Worm (Caenorhabditis elegans) whole organism, L4 larva: ENCODE measurements around the gene cyp-14A3.

Experiments
- F49E8.2 ChIP-seq: sonication (generic microtip); optimal IDR thresholded peaks from 2 replicates; lab custom pipeline; 2016; ENCODE audit warnings: missing compliant biosample characterization, mild to moderate bottlenecking, missing genetic modification characterization, borderline replicate concordance
- Y105C5A.15 ChIP-seq: fragments of 200-800 bp; sonication (Bioruptor generic); IDR thresholded peaks from 2 replicates; pipeline ENCODE4 v1.3.6; 2022; ENCODE audit warnings: missing genetic modification characterization, missing compliant biosample characterization
- Y48G9A.11 ChIP-seq: fragments of 200-800 bp; sonication (Bioruptor generic); IDR thresholded peaks from 2 replicates; pipeline ENCODE4 v1.3.6; 2022; ENCODE audit warnings: missing genetic modification reagents, missing genetic modification characterization, missing compliant biosample characterization
- Y5F2A.4 ChIP-seq: fragments of 200-800 bp; sonication (Bioruptor generic); optimal IDR thresholded peaks from 2 replicates; lab custom pipeline; 2018; ENCODE audit warnings: mild to moderate bottlenecking, missing genetic modification characterization, missing compliant biosample characterization
- Y75B8A.6 ChIP-seq: fragments of 200-800 bp; sonication (Bioruptor generic); IDR thresholded peaks from 2 replicates; pipeline ENCODE4 v1.3.6; 2022; ENCODE audit warnings: missing genetic modification reagents, missing genetic modification characterization, missing compliant biosample characterization
- ZK546.5 ChIP-seq, 2 experiments: sonication (generic microtip); optimal IDR thresholded peaks; 2 replicates each; lab custom pipeline; 2017; ENCODE audit warnings: missing biosample characterization in 2 of 2, missing genetic modification characterization in 2 of 2
- aha-1 ChIP-seq: fragments of 150-350 bp; peaks from one replicate; lab custom pipeline; 2014; ENCODE audit warnings: missing biosample characterization, missing genetic modification characterization
- ceh-28 ChIP-seq: fragments of 150-350 bp; optimal IDR thresholded peaks from 2 replicates; lab custom pipeline; 2014; ENCODE audit warnings: missing biosample characterization, missing genetic modification reagents, missing genetic modification characterization
- ceh-32 ChIP-seq: sonication (generic microtip); optimal IDR thresholded peaks from 2 replicates; lab custom pipeline; 2016; ENCODE audit warnings: mild to moderate bottlenecking, missing genetic modification characterization, missing compliant biosample characterization; ENCODE audit not compliant: poor library complexity
- ceh-44 ChIP-seq: fragments of 200-800 bp; sonication (Bioruptor generic); IDR thresholded peaks from 2 replicates; pipeline ENCODE4 v1.3.6; 2022; ENCODE audit warnings: missing genetic modification reagents, missing genetic modification characterization, missing compliant biosample characterization
- ceh-82 ChIP-seq: sonication (generic microtip); optimal IDR thresholded peaks from 2 replicates; lab custom pipeline; 2017; ENCODE audit warnings: missing biosample characterization, missing genetic modification characterization
- cey-2 ChIP-seq: sonication (generic microtip); optimal IDR thresholded peaks from 3 replicates; lab custom pipeline; 2017; ENCODE audit warnings: missing genetic modification characterization, mild to moderate bottlenecking, missing compliant biosample characterization, antibody characterized with exemption, borderline replicate concordance; ENCODE audit not compliant: insufficient read depth
- daf-19 ChIP-seq: fragments of 200-800 bp; sonication (Bioruptor generic); conservative IDR thresholded peaks from 2 replicates; pipeline ENCODE4 v1.3.6; 2022; ENCODE audit warnings: missing genetic modification characterization, missing compliant biosample characterization
- dmd-6 ChIP-seq: fragments of 200-800 bp; sonication (Bioruptor generic); IDR thresholded peaks from 2 replicates; pipeline ENCODE4 v1.3.6; 2022; ENCODE audit warnings: missing genetic modification reagents, missing genetic modification characterization, missing compliant biosample characterization
- duxl-1 ChIP-seq: sonication (generic microtip); optimal IDR thresholded peaks from 2 replicates; lab custom pipeline; 2016; ENCODE audit warnings: mild to moderate bottlenecking, missing genetic modification characterization, moderate library complexity, missing compliant biosample characterization; ENCODE audit not compliant: poor library complexity
- dve-1 ChIP-seq: sonication (generic microtip); optimal IDR thresholded peaks from 2 replicates; lab custom pipeline; 2017; ENCODE audit warnings: antibody characterized with exemption, mild to moderate bottlenecking, missing genetic modification characterization, missing compliant biosample characterization; ENCODE audit not compliant: insufficient read depth
- egl-27 ChIP-seq: sonication (generic microtip); optimal IDR thresholded peaks from 3 replicates; lab custom pipeline; 2017; ENCODE audit warnings: missing biosample characterization, missing genetic modification reagents, missing genetic modification characterization
- egl-43 ChIP-seq: fragments of 200-800 bp; sonication (Bioruptor generic); IDR thresholded peaks from 2 replicates; pipeline ENCODE4 v1.3.6; 2022; ENCODE audit warnings: missing genetic modification reagents, missing genetic modification characterization, missing compliant biosample characterization
- fkh-10 ChIP-seq: fragments of 150-350 bp; optimal IDR thresholded peaks from 2 replicates; lab custom pipeline; 2014; ENCODE audit warnings: missing biosample characterization, missing genetic modification reagents, missing genetic modification characterization
- gei-8 ChIP-seq: fragments of 200-800 bp; sonication (Bioruptor generic); optimal IDR thresholded peaks from 2 replicates; lab custom pipeline; 2018; ENCODE audit warnings: mild to moderate bottlenecking, missing genetic modification characterization, missing compliant biosample characterization
- hmg-1.1 ChIP-seq: fragments of 200-800 bp; sonication (Bioruptor generic); IDR thresholded peaks from 2 replicates; pipeline ENCODE4 v1.3.6; 2022; ENCODE audit warnings: missing genetic modification reagents, missing genetic modification characterization, missing compliant biosample characterization
- jun-1 ChIP-seq: fragments of 150-350 bp; optimal IDR thresholded peaks from 2 replicates; lab custom pipeline; 2014; ENCODE audit warnings: missing biosample characterization, missing genetic modification reagents, missing genetic modification characterization
- lim-7 ChIP-seq: fragments of 200-800 bp; sonication (Bioruptor generic); IDR thresholded peaks from 2 replicates; pipeline ENCODE4 v1.3.6; 2022; ENCODE audit warnings: missing genetic modification characterization, missing compliant biosample characterization
- lin-1 ChIP-seq: fragments of 200-800 bp; sonication (Bioruptor generic); IDR thresholded peaks from 2 replicates; pipeline ENCODE4 v1.3.6; 2022; ENCODE audit warnings: missing genetic modification reagents, missing genetic modification characterization, missing compliant biosample characterization
- lin-13 ChIP-seq: fragments of 150-350 bp; optimal IDR thresholded peaks from 2 replicates; lab custom pipeline; 2014; ENCODE audit warnings: missing biosample characterization, missing genetic modification reagents, missing genetic modification characterization
- lin-29 ChIP-seq: fragments of 200-800 bp; sonication (Bioruptor generic); IDR thresholded peaks from 2 replicates; pipeline ENCODE4 v1.3.6; 2022; ENCODE audit warnings: missing genetic modification reagents, missing genetic modification characterization, missing compliant biosample characterization
- lin-39 ChIP-seq: fragments of 150-350 bp; optimal IDR thresholded peaks from 2 replicates; lab custom pipeline; 2014; ENCODE audit warnings: missing biosample characterization, missing genetic modification reagents, missing genetic modification characterization
- lir-3 ChIP-seq: sonication (generic microtip); optimal IDR thresholded peaks from 2 replicates; lab custom pipeline; 2016; ENCODE audit warnings: mild to moderate bottlenecking, missing genetic modification characterization, missing compliant biosample characterization
- lsy-2 ChIP-seq, 2 experiments: fragments of 150-350 bp in 1 of 2; sonication (generic microtip) in 1 of 2; optimal IDR thresholded peaks; 2 replicates each; lab custom pipeline; 2014 to 2017; ENCODE audit warnings: missing biosample characterization in 2 of 2, missing genetic modification characterization in 2 of 2
- madf-5 ChIP-seq, 2 experiments: fragments of 200-800 bp; sonication (Bioruptor generic); IDR thresholded peaks; 2 replicates each; pipeline ENCODE4 v1.3.6; 2022; ENCODE audit warnings: missing compliant biosample characterization in 2 of 2, missing genetic modification characterization in 2 of 2
- madf-9 ChIP-seq: fragments of 200-800 bp; sonication (Bioruptor generic); conservative IDR thresholded peaks from 2 replicates; pipeline ENCODE4 v1.3.6; 2022; ENCODE audit warnings: missing genetic modification reagents, missing genetic modification characterization, missing compliant biosample characterization
- mdt-29 ChIP-seq: fragments of 200-800 bp; sonication (Bioruptor generic); IDR thresholded peaks from 2 replicates; pipeline ENCODE4 v1.3.6; 2022; ENCODE audit warnings: missing genetic modification reagents, missing genetic modification characterization, missing compliant biosample characterization
- mes-2 ChIP-seq: sonication (generic microtip); optimal IDR thresholded peaks from 2 replicates; lab custom pipeline; 2016; ENCODE audit warnings: missing genotype, mild to moderate bottlenecking, missing genetic modification characterization, missing compliant biosample characterization; ENCODE audit not compliant: poor library complexity, severe bottlenecking
- mxl-3 ChIP-seq: fragments of 200-800 bp; sonication (Bioruptor generic); optimal IDR thresholded peaks from 2 replicates; lab custom pipeline; 2018; ENCODE audit warnings: mild to moderate bottlenecking, missing genetic modification characterization, missing compliant biosample characterization
- nhr-102 ChIP-seq: sonication (generic microtip); optimal IDR thresholded peaks from 2 replicates; lab custom pipeline; 2016; ENCODE audit warnings: mild to moderate bottlenecking, missing genetic modification characterization, moderate library complexity, missing compliant biosample characterization
- nhr-11 ChIP-seq: fragments of 150-350 bp; optimal IDR thresholded peaks from 2 replicates; lab custom pipeline; 2014; ENCODE audit warnings: missing biosample characterization, missing genetic modification characterization
- nhr-111 ChIP-seq: fragments of 200-800 bp; sonication (Bioruptor generic); optimal IDR thresholded peaks from 2 replicates; lab custom pipeline; 2018; ENCODE audit warnings: mild to moderate bottlenecking, missing genetic modification characterization, missing compliant biosample characterization
- nhr-25 ChIP-seq: sonication (generic microtip); optimal IDR thresholded peaks from 2 replicates; lab custom pipeline; 2017; ENCODE audit warnings: missing genetic modification characterization, mild to moderate bottlenecking, missing compliant biosample characterization, antibody characterized with exemption, moderate library complexity, borderline replicate concordance; ENCODE audit not compliant: insufficient read depth
- nhr-41 ChIP-seq: fragments of 200-800 bp; sonication (Bioruptor generic); IDR thresholded peaks from 2 replicates; pipeline ENCODE4 v1.3.6; 2022; ENCODE audit warnings: missing genetic modification reagents, missing genetic modification characterization, missing compliant biosample characterization
- nhr-48 ChIP-seq: sonication (generic microtip); optimal IDR thresholded peaks from 2 replicates; lab custom pipeline; 2016; ENCODE audit warnings: mild to moderate bottlenecking, missing genetic modification characterization, missing compliant biosample characterization
- nhr-77 ChIP-seq: fragments of 150-350 bp; optimal IDR thresholded peaks from 2 replicates; lab custom pipeline; 2014; ENCODE audit warnings: missing biosample characterization, missing genetic modification characterization
- php-3 ChIP-seq: fragments of 200-800 bp; sonication (Bioruptor generic); IDR thresholded peaks from 2 replicates; pipeline ENCODE4 v1.3.6; 2022; ENCODE audit warnings: missing genetic modification reagents, missing genetic modification characterization, missing compliant biosample characterization
- pqm-1 ChIP-seq: sonication (generic microtip); optimal IDR thresholded peaks from 2 replicates; lab custom pipeline; 2017; ENCODE audit warnings: missing biosample characterization, missing genetic modification characterization
- sdz-12 ChIP-seq: fragments of 200-800 bp; sonication (Bioruptor generic); optimal IDR thresholded peaks from 2 replicates; lab custom pipeline; 2018; ENCODE audit warnings: mild to moderate bottlenecking, missing genetic modification characterization, missing compliant biosample characterization
- skn-1 ChIP-seq: fragments of 150-350 bp; optimal IDR thresholded peaks from 2 replicates; lab custom pipeline; 2014; ENCODE audit warnings: missing biosample characterization, missing genetic modification characterization
- spr-1 ChIP-seq: sonication (generic microtip); optimal IDR thresholded peaks from 2 replicates; lab custom pipeline; 2016; ENCODE audit warnings: mild to moderate bottlenecking, missing genetic modification characterization, missing compliant biosample characterization
- unc-39 ChIP-seq: sonication (generic microtip); optimal IDR thresholded peaks from 2 replicates; lab custom pipeline; 2017; ENCODE audit warnings: missing biosample characterization, missing genetic modification characterization
- zfp-2 ChIP-seq: sonication (generic microtip); optimal IDR thresholded peaks from 2 replicates; lab custom pipeline; 2016; ENCODE audit warnings: mild to moderate bottlenecking, missing genetic modification characterization, missing compliant biosample characterization
- zip-2 ChIP-seq: fragments of 150-350 bp; optimal IDR thresholded peaks from 2 replicates; lab custom pipeline; 2014; ENCODE audit warnings: missing biosample characterization, missing genetic modification characterization
- ztf-7 ChIP-seq: fragments of 150-350 bp; optimal IDR thresholded peaks from 2 replicates; lab custom pipeline; 2014; ENCODE audit warnings: missing biosample characterization, missing genetic modification characterization

The cyp-14A3 gene

DNA sequence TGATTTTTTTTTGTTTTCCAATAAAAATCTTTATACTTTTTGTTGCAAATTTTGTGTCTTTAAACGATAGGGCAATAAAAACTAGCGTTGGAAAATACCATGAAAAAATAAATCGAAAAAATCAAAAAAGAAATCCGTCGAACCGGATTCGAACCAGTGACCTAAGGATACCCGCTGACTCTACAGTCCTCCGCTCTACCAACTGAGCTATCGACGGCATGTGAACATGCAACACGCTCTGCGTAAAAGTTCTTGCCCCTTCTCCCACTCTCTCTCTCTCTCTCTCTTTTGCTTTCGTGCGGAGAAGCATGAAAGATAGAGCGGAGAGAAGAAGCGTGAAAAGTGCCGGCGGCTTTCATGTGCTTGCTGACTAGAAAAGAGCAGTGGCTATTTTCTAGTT is 9.5 kb downstream of the cyp-14A3 start (continued):
- TF ChIP-seq ceh-82 (tag; lab: Kevin White, UChicago) (no peak), lsy-2 (tag; optimal IDR thresholded peaks at IDR 0.05; lab: Kevin White, UChicago) (no peak), daf-19 (GFP tag; lab: Robert Waterston, UW) (0 out of 2 replicates have a peak, but pooled peaks have one; percentile 31), madf-9 (GFP tag; lab: Robert Waterston, UW) (peak; percentile 90), ZK546.5 (tag; optimal IDR thresholded peaks at IDR 0.05; lab: Kevin White, UChicago) (no peak), ceh-44 (GFP tag; lab: Robert Waterston, UW) (peak; percentile 44; the same call in 1 of the 2 replicates), Y48G9A.11 (peak; percentile 75), lin-13 (GFP tag; lab: Kevin White, UChicago) (peak; percentile 55), dve-1 (peak; percentile 70), gei-8 (peak; percentile 62), hmg-1.1 (GFP tag; lab: Robert Waterston, UW) (peak; percentile 96), ceh-32 (tag; lab: Kevin White, UChicago) (peak; percentile 45), lir-3 (tag; lab: Kevin White, UChicago) (peak; percentile 70), egl-43 (GFP tag; lab: Robert Waterston, UW) (peak; percentile 95), cey-2 (tag; lab: Kevin White, UChicago) (no peak), nhr-41 (GFP tag; lab: Robert Waterston, UW) (peak; percentile 76; the same call in 1 of the 2 replicates), Y105C5A.15 (GFP tag; lab: Robert Waterston, UW) (peak; percentile 62; the same call in 1 of the 2 replicates), dmd-6 (GFP tag; lab: Robert Waterston, UW) (peak; percentile 71), lin-29 (GFP tag; lab: Robert Waterston, UW) (peak; percentile 74; the same call in 1 of the 2 replicates), php-3 (GFP tag; lab: Robert Waterston, UW) (peak; percentile 76), aha-1 (tag; lab: Kevin White, UChicago) (peak; percentile 98), nhr-25 (tag; lab: Kevin White, UChicago) (no peak), zfp-2 (no peak), egl-27 (tag; lab: Kevin White, UChicago) (no peak), lin-39 (no peak), nhr-11 (tag; lab: Kevin White, UChicago) (no peak), ceh-28 (tag; lab: Kevin White, UChicago) (no peak), ztf-7 (tag; lab: Kevin White, UChicago) (peak; percentile 76), pqm-1 (no peak), zip-2 (tag; lab: Kevin White, UChicago) (peak; percentile 40), spr-1 (tag; lab: Kevin White, UChicago) (peak; percentile 60), nhr-111 (GFP tag; lab: Kevin White, UChicago) (peak; percentile 61), lim-7 (GFP tag; lab: Robert Waterston, UW) (peak; percentile 94), skn-1 (tag; lab: Kevin White, UChicago) (no peak), duxl-1 (tag; lab: Kevin White, UChicago) (peak; percentile 61), nhr-102 (tag; lab: Kevin White, UChicago) (peak; percentile 70), Y75B8A.6 (GFP tag; lab: Robert Waterston, UW) (peak; percentile 79; the same call in 1 of the 2 replicates), jun-1 (tag; lab: Kevin White, UChicago) (peak; percentile 32), Y5F2A.4 (GFP tag; lab: Kevin White, UChicago) (no peak), unc-39 (tag; lab: Kevin White, UChicago) (no peak), mes-2 (tag; lab: Kevin White, UChicago) (no peak), fkh-10 (GFP tag; lab: Kevin White, UChicago) (peak; percentile 63), madf-5 (GFP tag; IDR thresholded peaks at IDR 0.05; lab: Robert Waterston, UW) (peak; percentile 54 to 81; a peak in 2 of 4 replicates), mdt-29 (peak; percentile 83), F49E8.2 (tag; lab: Kevin White, UChicago) (peak; percentile 39), mxl-3 (GFP tag; lab: Kevin White, UChicago) (peak; percentile 54), nhr-77 (peak; percentile 22), nhr-48 (peak; percentile 71), sdz-12 (GFP tag; lab: Kevin White, UChicago) (peak; percentile 49), lin-1 (peak; percentile 67; the same call in 1 of the 2 replicates)
